Worm (Caenorhabditis elegans) whole organism, L1 larva: ENCODE results near the gene C23H4.8.
A peak's percentile ranks its signal among the peaks of the same experiment; 100 is the strongest.

Experiments used
- C04F5.9 ChIP-seq: sonication (generic microtip); optimal IDR thresholded peaks from 2 replicates; lab custom pipeline; 2016; ENCODE audit warnings: missing genetic modification characterization, missing compliant biosample characterization
- C34B4.2 ChIP-seq: sonication (generic microtip); optimal IDR thresholded peaks from 2 replicates; lab custom pipeline; 2017; ENCODE audit warnings: mild to moderate bottlenecking, missing genetic modification characterization, missing compliant biosample characterization
- aha-1 ChIP-seq: fragments of 150-350 bp; optimal IDR thresholded peaks from 2 replicates; lab custom pipeline; 2014; ENCODE audit warnings: missing biosample characterization, missing genetic modification characterization
- alr-1 ChIP-seq: fragments of 200-800 bp; sonication (Bioruptor generic); optimal IDR thresholded peaks from 2 replicates; lab custom pipeline; 2018; ENCODE audit warnings: borderline replicate concordance, mild to moderate bottlenecking, missing genetic modification characterization, missing compliant biosample characterization
- ceh-82 ChIP-seq, 3 experiments: fragments of 150-350 bp in 1 of 3; sonication (generic microtip) in 2 of 3; optimal IDR thresholded peaks; 2 replicates each; lab custom pipeline; 2014 to 2017; ENCODE audit warnings: missing biosample characterization in 3 of 3, missing genetic modification characterization in 3 of 3
- ceh-88 ChIP-seq: fragments of 200-800 bp; sonication (Bioruptor generic); IDR thresholded peaks from 2 replicates; pipeline ENCODE4 v1.3.6; 2022; ENCODE audit warnings: missing genetic modification characterization, missing compliant biosample characterization
- ceh-90 ChIP-seq: sonication (generic microtip); optimal IDR thresholded peaks from 2 replicates; lab custom pipeline; 2016; ENCODE audit warnings: missing genetic modification characterization, missing compliant biosample characterization
- ces-1 ChIP-seq: fragments of 150-350 bp; optimal IDR thresholded peaks from 2 replicates; lab custom pipeline; 2014; ENCODE audit warnings: missing biosample characterization, missing genetic modification reagents, missing genetic modification characterization
- efl-1 ChIP-seq, 4 experiments: fragments of 150-350 bp; optimal IDR thresholded peaks in 3 of 4; peaks in 1 of 4; 1 replicate in 1 of 4; 2 replicates in 3 of 4; lab custom pipeline; 2014; ENCODE audit warnings: missing biosample characterization in 2 of 4, missing genetic modification characterization in 2 of 4, missing genetic modification reagents in 2 of 4
- efl-3 ChIP-seq: fragments of 200-800 bp; sonication (Bioruptor generic); optimal IDR thresholded peaks from 2 replicates; lab custom pipeline; 2018; ENCODE audit warnings: mild to moderate bottlenecking, missing genetic modification characterization, missing compliant biosample characterization
- egl-13 ChIP-seq: sonication (generic microtip); optimal IDR thresholded peaks from 2 replicates; lab custom pipeline; 2016; ENCODE audit warnings: missing genotype, missing genetic modification reagents, missing genetic modification characterization, missing compliant biosample characterization
- elt-2 ChIP-seq: sonication (generic microtip); optimal IDR thresholded peaks from 2 replicates; lab custom pipeline; 2016; ENCODE audit warnings: missing genetic modification characterization, mild to moderate bottlenecking, inconsistent platforms, missing compliant biosample characterization, missing genetic modification reagents
- hlh-4 ChIP-seq: sonication (generic microtip); optimal IDR thresholded peaks from 2 replicates; lab custom pipeline; 2016; ENCODE audit warnings: mild to moderate bottlenecking, missing genetic modification characterization, missing compliant biosample characterization
- hpl-2 ChIP-seq: fragments of 150-350 bp; optimal IDR thresholded peaks from 2 replicates; lab custom pipeline; 2014; ENCODE audit warnings: missing biosample characterization, missing genetic modification reagents, missing genetic modification characterization
- isw-1 ChIP-seq: fragments of 200-800 bp; sonication (Bioruptor generic); IDR thresholded peaks from 2 replicates; pipeline ENCODE4 v1.3.6; 2022; ENCODE audit warnings: missing genetic modification characterization, missing compliant biosample characterization
- jun-1 ChIP-seq: fragments of 150-350 bp; optimal IDR thresholded peaks from 2 replicates; lab custom pipeline; 2014; ENCODE audit warnings: missing biosample characterization, missing genetic modification reagents, missing genetic modification characterization
- lin-15B ChIP-seq: fragments of 150-350 bp; sonication (generic microtip); optimal IDR thresholded peaks from 3 replicates; lab custom pipeline; 2014; ENCODE audit warnings: missing biosample characterization, missing genetic modification characterization
- mab-9 ChIP-seq: fragments of 200-800 bp; sonication (Bioruptor generic); IDR thresholded peaks from 2 replicates; pipeline ENCODE4 v1.3.6; 2022; ENCODE audit warnings: missing genetic modification reagents, missing genetic modification characterization, missing compliant biosample characterization
- mdl-1 ChIP-seq, 2 experiments: fragments of 150-350 bp; optimal IDR thresholded peaks; 2 replicates each; lab custom pipeline; 2014 to 2017; ENCODE audit warnings: missing biosample characterization in 2 of 2, missing genetic modification characterization in 2 of 2, inconsistent platforms in 1 of 2
- nhr-12 ChIP-seq: sonication (generic microtip); optimal IDR thresholded peaks from 2 replicates; lab custom pipeline; 2017; ENCODE audit warnings: missing biosample characterization, missing genetic modification characterization
- nhr-28 ChIP-seq: fragments of 150-350 bp; optimal IDR thresholded peaks from 2 replicates; lab custom pipeline; 2014; ENCODE audit warnings: missing biosample characterization, missing genetic modification characterization
- nhr-76 ChIP-seq: sonication (generic microtip); optimal IDR thresholded peaks from 2 replicates; lab custom pipeline; 2017; ENCODE audit warnings: missing biosample characterization, missing genetic modification characterization
- nhr-77 ChIP-seq: fragments of 150-350 bp; optimal IDR thresholded peaks from 2 replicates; lab custom pipeline; 2014; ENCODE audit warnings: missing biosample characterization, missing genetic modification characterization
- nhr-84 ChIP-seq: sonication (generic microtip); optimal IDR thresholded peaks from 2 replicates; lab custom pipeline; 2017; ENCODE audit warnings: missing biosample characterization, missing genetic modification characterization
- nhr-85 ChIP-seq: sonication (generic microtip); peaks from one replicate; lab custom pipeline; 2016; ENCODE audit warnings: missing genetic modification characterization, inconsistent platforms, missing compliant biosample characterization
- nhr-90 ChIP-seq: sonication (generic microtip); optimal IDR thresholded peaks from 2 replicates; lab custom pipeline; 2016; ENCODE audit warnings: mild to moderate bottlenecking, missing genetic modification characterization, missing compliant biosample characterization; ENCODE audit not compliant: poor library complexity
- skn-1 ChIP-seq: fragments of 150-350 bp; optimal IDR thresholded peaks from 2 replicates; lab custom pipeline; 2014; ENCODE audit warnings: missing biosample characterization, missing genetic modification characterization
- sptf-1 ChIP-seq: fragments of 150-350 bp; optimal IDR thresholded peaks from 2 replicates; lab custom pipeline; 2014; ENCODE audit warnings: missing biosample characterization, missing genetic modification characterization
- sup-37 ChIP-seq: fragments of 200-800 bp; sonication (Bioruptor generic); optimal IDR thresholded peaks from 2 replicates; lab custom pipeline; 2018; ENCODE audit warnings: mild to moderate bottlenecking, missing genetic modification characterization, missing compliant biosample characterization
- tbx-2 ChIP-seq: sonication (generic microtip); optimal IDR thresholded peaks from 2 replicates; lab custom pipeline; 2016; ENCODE audit warnings: missing genetic modification characterization, missing compliant biosample characterization
- unc-62 ChIP-seq: fragments of 150-350 bp; optimal IDR thresholded peaks from 2 replicates; lab custom pipeline; 2014; ENCODE audit warnings: missing biosample characterization, missing genetic modification reagents, missing genetic modification characterization
- xbp-1 ChIP-seq: sonication (generic microtip); optimal IDR thresholded peaks from 2 replicates; lab custom pipeline; 2016; ENCODE audit warnings: missing genetic modification characterization, missing compliant biosample characterization
- zag-1 ChIP-seq: fragments of 150-350 bp; optimal IDR thresholded peaks from 2 replicates; lab custom pipeline; 2014; ENCODE audit warnings: missing biosample characterization, missing genetic modification characterization
- ztf-11 ChIP-seq, 2 experiments: sonication (generic microtip); optimal IDR thresholded peaks; 2 replicates each; lab custom pipeline; 2016 to 2017; ENCODE audit warnings: missing genetic modification characterization in 2 of 2, missing biosample characterization in 1 of 2, missing compliant biosample characterization in 1 of 2

C23H4.8 gene

DNA sequence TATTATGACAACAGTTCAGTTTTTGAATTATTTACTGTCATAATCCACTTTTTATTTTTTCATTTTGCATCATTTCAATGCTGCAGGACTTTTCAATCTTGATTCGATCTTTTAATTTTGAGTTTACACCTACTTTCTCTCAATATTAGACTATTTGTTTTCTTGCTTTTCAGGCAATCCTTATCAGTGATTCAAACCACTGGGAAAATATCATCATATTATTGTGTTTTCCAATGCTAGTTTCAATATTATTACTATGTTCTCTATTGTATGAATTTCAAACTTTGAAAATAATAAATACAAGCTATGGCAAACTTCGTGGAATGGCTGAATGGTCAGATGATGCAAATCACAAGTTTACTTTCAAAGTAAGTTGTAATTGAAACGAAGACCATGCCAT is 2.4 kb downstream of the C23H4.8 start, which contains the start of gene cest-8:
Gene cest-8 (plus strand): TSS at position 184 of the 400 bp plus-strand sequence.
- no peak for TF ChIP-seq hpl-2 (GFP tag; lab: Kevin White, UChicago)
- no peak for TF ChIP-seq C04F5.9 (tag; lab: Kevin White, UChicago)
- TF ChIP-seq lin-15B (tag; lab: Kevin White, UChicago) = no peak

DNA sequence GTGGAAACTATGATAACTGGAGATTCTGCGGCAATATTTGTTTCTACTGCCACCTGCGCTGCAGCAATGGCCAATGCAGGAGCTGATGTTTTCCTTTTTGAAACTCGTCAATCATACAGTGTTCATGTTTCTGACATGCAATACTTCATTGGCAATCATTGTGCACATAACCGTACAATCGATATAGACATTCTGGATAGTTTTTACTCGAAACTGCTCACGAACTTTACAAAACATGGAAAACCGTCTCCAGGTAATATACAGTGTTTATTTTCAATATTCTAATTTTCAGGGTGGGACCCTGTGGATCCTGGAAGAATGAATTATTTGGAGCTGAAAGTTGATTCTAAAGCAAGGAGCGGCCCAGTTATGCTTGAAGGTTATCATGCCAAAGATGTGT is 4.8 kb downstream of the C23H4.8 start, which contains the start of gene cest-9.2:
Gene cest-9.2 (plus strand): TSS at position 301 of the 400 bp plus-strand sequence.
- TF ChIP-seq elt-2 (tag; lab: Kevin White, UChicago) = no peak
- TF ChIP-seq mdl-1 (tag; optimal IDR thresholded peaks at IDR 0.05; lab: Kevin White, UChicago) = no peak
- no peak for TF ChIP-seq tbx-2 (tag; lab: Kevin White, UChicago)
- TF ChIP-seq ces-1 = no peak
- TF ChIP-seq aha-1 (tag; lab: Kevin White, UChicago) = no peak
- no peak for TF ChIP-seq zag-1 (tag; lab: Kevin White, UChicago)
- no peak for TF ChIP-seq skn-1 (tag; lab: Kevin White, UChicago)
- TF ChIP-seq ceh-88 (GFP tag; lab: Robert Waterston, UW) = no peak
- TF ChIP-seq egl-13 (tag; lab: Kevin White, UChicago) = no peak
- TF ChIP-seq ceh-82 (tag; optimal IDR thresholded peaks at IDR 0.05; lab: Kevin White, UChicago) = no peak
- TF ChIP-seq ztf-11 (tag; optimal IDR thresholded peaks at IDR 0.05; lab: Kevin White, UChicago) = no peak
- no peak for TF ChIP-seq nhr-28
- TF ChIP-seq ceh-90 (tag; lab: Kevin White, UChicago) = no peak
- no peak for TF ChIP-seq hlh-4 (tag; lab: Kevin White, UChicago)
- TF ChIP-seq C04F5.9 (tag; lab: Kevin White, UChicago) = no peak
- TF ChIP-seq sup-37 = no peak
- TF ChIP-seq, all 84 proteins: peak for 0

DNA sequence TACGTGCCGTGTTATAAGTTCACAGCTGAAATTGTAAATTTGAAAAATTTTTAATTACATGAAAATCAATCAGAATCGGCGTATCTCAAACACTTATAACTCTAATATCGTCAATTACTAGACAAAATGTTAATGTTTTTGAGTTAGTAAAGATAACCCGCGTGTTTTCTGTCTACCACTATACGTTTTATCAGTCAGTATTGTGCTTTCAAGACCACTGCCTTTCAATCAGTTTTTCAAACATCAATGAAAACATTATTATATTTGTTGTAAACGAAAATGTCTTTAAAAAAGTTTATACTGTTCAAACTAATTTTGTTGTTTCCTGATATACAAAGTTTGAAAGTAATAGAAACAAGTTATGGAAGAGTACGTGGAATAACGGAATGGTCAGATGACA is 5.7 kb downstream of the C23H4.8 start:
- TF ChIP-seq elt-2 (tag; lab: Kevin White, UChicago) (peak; percentile 16), xbp-1 (tag; lab: Kevin White, UChicago) (no peak), alr-1 (tag; lab: Kevin White, UChicago) (no peak), nhr-85 (tag; lab: Kevin White, UChicago) (peak; percentile 21)
- TF ChIP-seq, all 84 proteins: peak for 2

DNA sequence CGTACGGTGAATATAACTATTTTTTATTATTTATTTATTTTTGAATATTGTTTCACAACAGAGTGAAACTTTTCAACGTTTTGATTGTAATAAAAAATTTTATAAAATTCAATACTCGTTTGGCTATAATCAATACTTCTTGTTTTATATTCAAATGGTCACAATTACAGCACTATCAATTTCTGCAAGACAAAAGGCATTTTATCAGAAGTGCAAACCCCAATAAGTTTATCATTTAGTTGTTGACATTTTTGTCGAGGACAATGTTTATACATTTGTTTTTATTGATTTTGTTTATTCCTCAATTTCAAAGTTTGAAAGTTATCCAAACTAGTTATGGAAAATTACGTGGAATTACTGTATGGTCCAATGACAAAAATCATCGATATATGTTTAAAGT is 8.9 kb downstream of the C23H4.8 start, which contains the start of gene cest-9.1:
Gene cest-9.1 (plus strand): TSS at position 213 of the 400 bp plus-strand sequence.
- TF ChIP-seq elt-2 (tag; lab: Kevin White, UChicago) = peak; percentile 23
- TF ChIP-seq nhr-76 (tag; lab: Kevin White, UChicago) = no peak
- no peak for TF ChIP-seq efl-1 (optimal IDR thresholded peaks at IDR 0.05; lab: Kevin White, UChicago)
- peak in 1 of 2 experiments; percentile 32 for TF ChIP-seq efl-1 (GFP tag; optimal IDR thresholded peaks at IDR 0.05 in 1 of 2; lab: Kevin White, UChicago)
- TF ChIP-seq, all 84 proteins: peak for 2

DNA sequence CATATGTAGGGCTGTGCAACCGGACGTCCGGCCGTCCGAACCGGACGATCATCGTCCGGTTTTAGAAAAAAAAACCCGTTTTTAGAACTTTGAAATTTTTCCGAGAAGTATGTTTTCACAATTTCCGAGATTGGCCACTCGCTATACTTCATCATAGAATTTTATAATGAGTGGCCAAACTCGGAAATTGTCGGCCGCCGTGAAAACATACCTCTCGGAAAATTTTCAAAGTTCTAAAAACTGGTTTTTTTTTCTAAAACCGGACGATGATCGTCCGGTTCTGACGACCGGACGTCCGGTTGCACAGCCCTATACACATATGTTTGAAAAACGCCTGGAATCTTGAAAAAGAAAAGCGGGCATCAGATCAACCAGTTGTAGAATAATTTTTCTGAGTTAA is 10.1 kb downstream of the C23H4.8 start:
- no peak for TF ChIP-seq mab-9 (GFP tag; lab: Robert Waterston, UW)
- TF ChIP-seq efl-3 (GFP tag; lab: Kevin White, UChicago) = no peak
- no peak for TF ChIP-seq mdl-1 (tag; optimal IDR thresholded peaks at IDR 0.05; lab: Kevin White, UChicago)
- no peak for TF ChIP-seq nhr-77 (tag; lab: Kevin White, UChicago)
- no peak for TF ChIP-seq unc-62 (GFP tag; lab: Kevin White, UChicago)
- TF ChIP-seq skn-1 (tag; lab: Kevin White, UChicago) = no peak
- no peak for TF ChIP-seq C34B4.2 (tag; lab: Kevin White, UChicago)
- TF ChIP-seq jun-1 (tag; lab: Kevin White, UChicago) = no peak
- TF ChIP-seq nhr-12 (tag; lab: Kevin White, UChicago) = no peak
- no peak for TF ChIP-seq isw-1 (GFP tag; lab: Robert Waterston, UW)
- TF ChIP-seq tbx-2 (tag; lab: Kevin White, UChicago) = no peak
- no peak for TF ChIP-seq nhr-84
- TF ChIP-seq xbp-1 (tag; lab: Kevin White, UChicago) = no peak
- no peak for TF ChIP-seq nhr-90
- TF ChIP-seq sptf-1 (tag; lab: Kevin White, UChicago) = no peak
- TF ChIP-seq elt-2 (tag; lab: Kevin White, UChicago) = no peak
